Fruit fly (Drosophila melanogaster) whole organism, prepupa: Measurements from ENCODE around the gene CG9705.
A peak's percentile ranks its signal among the peaks of the same experiment; 100 is the strongest.

ENCODE experiments used
- Blimp-1 ChIP-seq: fragments of 200-800 bp; sonication (Bioruptor generic); optimal IDR thresholded peaks from 3 replicates; lab custom pipeline; 2017; ENCODE audit warnings: missing biosample characterization, missing genetic modification characterization, mild to moderate bottlenecking, moderate library complexity, missing genetic modification reagents
- CG10631 ChIP-seq: fragments of 200-800 bp; sonication (Bioruptor generic); optimal IDR thresholded peaks from 2 replicates; lab custom pipeline; 2016; ENCODE audit warnings: missing biosample characterization, missing genetic modification characterization
- CG10669 ChIP-seq: fragments of 200-800 bp; sonication (Bioruptor generic); optimal IDR thresholded peaks from 3 replicates; lab custom pipeline; 2018; ENCODE audit warnings: missing biosample characterization, mild to moderate bottlenecking, missing genetic modification characterization, moderate library complexity
- CG11294 ChIP-seq: fragments of 200-800 bp; sonication (Bioruptor generic); IDR thresholded peaks from 2 replicates; pipeline ENCODE4 v1.3.6; 2022; ENCODE audit warnings: missing biosample characterization, missing genetic modification characterization
- CG11762 ChIP-seq: fragments of 200-800 bp; sonication (Bioruptor generic); optimal IDR thresholded peaks from 3 replicates; lab custom pipeline; 2016; ENCODE audit warnings: missing biosample characterization, missing genetic modification characterization; ENCODE audit not compliant: insufficient read depth
- CG16779 ChIP-seq: fragments of 200-800 bp; sonication (Bioruptor generic); optimal IDR thresholded peaks from 3 replicates; lab custom pipeline; 2017; ENCODE audit warnings: missing biosample characterization, mild to moderate bottlenecking, missing genetic modification characterization
- CG3032 ChIP-seq: fragments of 200-800 bp; optimal IDR thresholded peaks from 2 replicates; lab custom pipeline; 2019; ENCODE audit warnings: missing biosample characterization, mild to moderate bottlenecking, missing genetic modification characterization, moderate library complexity
- CG31627 ChIP-seq: fragments of 200-800 bp; sonication (Bioruptor generic); optimal IDR thresholded peaks from 3 replicates; lab custom pipeline; 2016; ENCODE audit warnings: missing biosample characterization, missing genetic modification characterization
- CG32006 ChIP-seq: fragments of 200-800 bp; sonication (Bioruptor generic); optimal IDR thresholded peaks from 3 replicates; lab custom pipeline; 2017; ENCODE audit warnings: missing biosample characterization, mild to moderate bottlenecking, missing genetic modification characterization
- CG34406 ChIP-seq: fragments of 200-800 bp; sonication (Bioruptor generic); optimal IDR thresholded peaks from 3 replicates; lab custom pipeline; 2016; ENCODE audit warnings: missing biosample characterization, missing genetic modification characterization
- CG3919 ChIP-seq: fragments of 200-800 bp; sonication (Bioruptor generic); optimal IDR thresholded peaks from 3 replicates; lab custom pipeline; 2016; ENCODE audit warnings: missing biosample characterization, missing genetic modification characterization
- CG4318 ChIP-seq: fragments of 200-800 bp; sonication (Bioruptor generic); optimal IDR thresholded peaks from 3 replicates; lab custom pipeline; 2017; ENCODE audit warnings: missing biosample characterization, mild to moderate bottlenecking, missing genetic modification characterization
- CG6163 ChIP-seq: fragments of 200-800 bp; sonication (Bioruptor generic); IDR thresholded peaks from 3 replicates; pipeline ENCODE4 v1.3.6; 2022; ENCODE audit warnings: missing biosample characterization, missing genetic modification characterization
- CG6276 ChIP-seq: fragments of 200-800 bp; sonication (Bioruptor generic); optimal IDR thresholded peaks from 2 replicates; lab custom pipeline; 2017; ENCODE audit warnings: missing biosample characterization, mild to moderate bottlenecking, missing genetic modification characterization
- CG6808 ChIP-seq: fragments of 200-800 bp; sonication (Bioruptor generic); optimal IDR thresholded peaks from 3 replicates; lab custom pipeline; 2017; ENCODE audit warnings: missing biosample characterization, missing genetic modification characterization, mild to moderate bottlenecking, moderate library complexity, missing genetic modification reagents
- CG8119 ChIP-seq: fragments of 200-800 bp; sonication (Bioruptor generic); IDR thresholded peaks from 3 replicates; pipeline ENCODE4 v1.3.6; 2022; ENCODE audit warnings: missing biosample characterization, missing genetic modification characterization
- CG8319 ChIP-seq: fragments of 200-800 bp; sonication (Bioruptor generic); optimal IDR thresholded peaks from 3 replicates; lab custom pipeline; 2016; ENCODE audit warnings: missing biosample characterization, missing genetic modification characterization
- CG8632 ChIP-seq: fragments of 200-800 bp; sonication (Bioruptor generic); optimal IDR thresholded peaks from 3 replicates; lab custom pipeline; 2016; ENCODE audit warnings: missing biosample characterization, missing genetic modification characterization
- CG9139 ChIP-seq: fragments of 200-800 bp; sonication (Bioruptor generic); optimal IDR thresholded peaks from 3 replicates; lab custom pipeline; 2017; ENCODE audit warnings: missing biosample characterization, mild to moderate bottlenecking, missing genetic modification characterization
- Ets96B ChIP-seq: fragments of 200-800 bp; optimal IDR thresholded peaks from 2 replicates; lab custom pipeline; 2019; ENCODE audit warnings: missing biosample characterization, mild to moderate bottlenecking, missing genetic modification characterization, moderate library complexity
- Gug ChIP-seq: fragments of 200-800 bp; sonication (Bioruptor generic); IDR thresholded peaks from 2 replicates; pipeline ENCODE4 v1.3.6; 2022; ENCODE audit warnings: missing biosample characterization, missing genetic modification characterization
- Hr4 ChIP-seq: fragments of 200-800 bp; sonication (Bioruptor generic); optimal IDR thresholded peaks from 3 replicates; lab custom pipeline; 2016; ENCODE audit warnings: missing biosample characterization, missing genetic modification characterization
- Lpt ChIP-seq: fragments of 200-800 bp; sonication (Bioruptor generic); optimal IDR thresholded peaks from 3 replicates; lab custom pipeline; 2016; ENCODE audit warnings: missing biosample characterization, missing genetic modification characterization
- Met ChIP-seq: fragments of 200-800 bp; sonication (Bioruptor generic); optimal IDR thresholded peaks from 3 replicates; lab custom pipeline; 2016; ENCODE audit warnings: missing biosample characterization, missing genetic modification characterization
- OdsH ChIP-seq: fragments of 200-800 bp; sonication (Bioruptor generic); optimal IDR thresholded peaks from 3 replicates; lab custom pipeline; 2016; ENCODE audit warnings: missing biosample characterization, missing genetic modification characterization
- Smox ChIP-seq: fragments of 200-800 bp; sonication (Bioruptor generic); optimal IDR thresholded peaks from 3 replicates; lab custom pipeline; 2016; ENCODE audit warnings: missing biosample characterization, missing genetic modification characterization
- Sox14 ChIP-seq: fragments of 200-800 bp; sonication (Bioruptor generic); optimal IDR thresholded peaks from 3 replicates; lab custom pipeline; 2016; ENCODE audit warnings: missing biosample characterization, missing genetic modification characterization
- Sox15 ChIP-seq: fragments of 200-800 bp; sonication (Bioruptor generic); optimal IDR thresholded peaks from 3 replicates; lab custom pipeline; 2016; ENCODE audit warnings: missing biosample characterization, missing genetic modification characterization
- achi ChIP-seq: fragments of 200-800 bp; sonication (Bioruptor generic); optimal IDR thresholded peaks from 3 replicates; lab custom pipeline; 2016; ENCODE audit warnings: missing biosample characterization, missing genetic modification characterization
- acj6 ChIP-seq: fragments of 200-800 bp; sonication (Bioruptor generic); optimal IDR thresholded peaks from 3 replicates; lab custom pipeline; 2016; ENCODE audit warnings: missing biosample characterization, missing genetic modification characterization
- esn ChIP-seq: fragments of 200-800 bp; sonication (Bioruptor generic); optimal IDR thresholded peaks from 2 replicates; lab custom pipeline; 2016; ENCODE audit warnings: missing biosample characterization, mild to moderate bottlenecking, missing genetic modification characterization, moderate library complexity
- fd59A ChIP-seq: fragments of 200-800 bp; sonication (Bioruptor generic); optimal IDR thresholded peaks from 2 replicates; lab custom pipeline; 2017; ENCODE audit warnings: missing biosample characterization, mild to moderate bottlenecking, missing genetic modification characterization, missing genetic modification reagents
- fd85E ChIP-seq: fragments of 200-800 bp; sonication (Bioruptor generic); optimal IDR thresholded peaks from 3 replicates; lab custom pipeline; 2016; ENCODE audit warnings: missing biosample characterization, missing genetic modification characterization
- fkh ChIP-seq: fragments of 200-800 bp; sonication (Bioruptor generic); optimal IDR thresholded peaks from 3 replicates; lab custom pipeline; 2017; ENCODE audit warnings: missing biosample characterization, mild to moderate bottlenecking, missing genetic modification characterization, moderate library complexity
- lz ChIP-seq: fragments of 200-800 bp; sonication (Bioruptor generic); optimal IDR thresholded peaks from 3 replicates; lab custom pipeline; 2016; ENCODE audit warnings: missing biosample characterization, missing genetic modification characterization
- net ChIP-seq: fragments of 200-800 bp; sonication (Bioruptor generic); optimal IDR thresholded peaks from 3 replicates; lab custom pipeline; 2016; ENCODE audit warnings: missing biosample characterization, missing genetic modification characterization
- pdm3 ChIP-seq: fragments of 200-800 bp; sonication (Bioruptor generic); optimal IDR thresholded peaks from 3 replicates; lab custom pipeline; 2016; ENCODE audit warnings: missing biosample characterization, missing genetic modification characterization
- salr ChIP-seq, 2 experiments: fragments of 200-800 bp; sonication (Bioruptor generic); optimal IDR thresholded peaks; 3 replicates each; lab custom pipeline; 2016 to 2018; ENCODE audit warnings: missing biosample characterization in 2 of 2, missing genetic modification characterization in 2 of 2, mild to moderate bottlenecking in 1 of 2
- spab ChIP-seq: fragments of 200-800 bp; sonication (Bioruptor generic); optimal IDR thresholded peaks from 2 replicates; lab custom pipeline; 2017; ENCODE audit warnings: missing biosample characterization, mild to moderate bottlenecking, missing genetic modification characterization, missing genetic modification reagents
- ss ChIP-seq, 2 experiments: fragments of 200-800 bp; sonication (Bioruptor generic); optimal IDR thresholded peaks; 2 replicates in 1 of 2; 3 replicates in 1 of 2; lab custom pipeline; 2017 to 2018; ENCODE audit warnings: mild to moderate bottlenecking in 2 of 2, missing biosample characterization in 2 of 2, missing genetic modification characterization in 2 of 2, moderate library complexity in 1 of 2
- svp ChIP-seq: fragments of 200-800 bp; sonication (Bioruptor generic); peaks from one replicate; lab custom pipeline; 2016; ENCODE audit warnings: missing biosample characterization, missing genetic modification characterization

Gene CG9705

dm6 chr3L:16769866-16770265 lies 10.0 kb upstream of the CG9705 start (continued):
- TF ChIP-seq acj6 (no peak), CG8119 (GFP tag; lab: Robert Waterston, UW) (no peak), CG8319 (GFP tag; lab: Kevin White, UChicago) (no peak), spab (no peak), CG4318 (GFP tag; lab: Kevin White, UChicago) (no peak), Blimp-1 (GFP tag; lab: Kevin White, UChicago) (no peak), CG9139 (GFP tag; lab: Kevin White, UChicago) (peak; percentile 48), OdsH (GFP tag; lab: Kevin White, UChicago) (no peak), CG31627 (GFP tag; lab: Kevin White, UChicago) (no peak), pdm3 (GFP tag; lab: Kevin White, UChicago) (no peak), CG34406 (no peak), fd59A (GFP tag; lab: Kevin White, UChicago) (no peak), Sox14 (GFP tag; lab: Kevin White, UChicago) (no peak), CG10631 (GFP tag; lab: Kevin White, UChicago) (no peak), CG10669 (GFP tag; lab: Kevin White, UChicago) (peak; percentile 2), fkh (GFP tag; lab: Kevin White, UChicago) (no peak), Smox (GFP tag; lab: Kevin White, UChicago) (no peak), Gug (GFP tag; lab: Robert Waterston, UW) (no peak), CG11762 (GFP tag; lab: Kevin White, UChicago) (no peak), CG16779 (no peak), CG8632 (GFP tag; lab: Kevin White, UChicago) (no peak), achi (GFP tag; lab: Kevin White, UChicago) (no peak), Hr4 (GFP tag; lab: Kevin White, UChicago) (no peak), CG6276 (GFP tag; lab: Kevin White, UChicago) (peak; percentile 2), salr (GFP tag; optimal IDR thresholded peaks at IDR 0.05; lab: Kevin White, UChicago) (peak in 1 of 2 experiments; percentile 46), CG32006 (no peak), esn (no peak), svp (GFP tag; lab: Kevin White, UChicago) (no peak), Lpt (GFP tag; lab: Kevin White, UChicago) (no peak), CG6163 (peak; percentile 58; the same call in 2 of the 3 replicates), Met (GFP tag; lab: Kevin White, UChicago) (peak; percentile 32), net (no peak), ss (GFP tag; optimal IDR thresholded peaks at IDR 0.05; lab: Kevin White, UChicago) (peak; percentile 74 to 88), CG11294 (GFP tag; lab: Robert Waterston, UW) (no peak), CG3919 (GFP tag; lab: Kevin White, UChicago) (peak; percentile 54)

dm6 chr3L:16772755-16773523 lies 7.0 kb upstream of the CG9705 start:
- TF ChIP-seq fd85E (GFP tag; lab: Kevin White, UChicago) = no peak
- no peak for TF ChIP-seq CG9139 (GFP tag; lab: Kevin White, UChicago)
- no peak for TF ChIP-seq lz (GFP tag; lab: Kevin White, UChicago)
- no peak for TF ChIP-seq Ets96B (tag; lab: Kevin White, UChicago)
- TF ChIP-seq CG3032 = no peak
- no peak for TF ChIP-seq CG6808 (GFP tag; lab: Kevin White, UChicago)
- TF ChIP-seq CG6276 (GFP tag; lab: Kevin White, UChicago) = no peak
- TF ChIP-seq Lpt (GFP tag; lab: Kevin White, UChicago) = no peak
- no peak for TF ChIP-seq pdm3 (GFP tag; lab: Kevin White, UChicago)
- TF ChIP-seq CG3919 (GFP tag; lab: Kevin White, UChicago) = no peak
- TF ChIP-seq Smox (GFP tag; lab: Kevin White, UChicago) = no peak
- no peak for TF ChIP-seq Sox15 (GFP tag; lab: Kevin White, UChicago)
